Fruit fly (Drosophila melanogaster) whole organism, embryonic: ENCODE measurements around the gene Dad1.

Experiments
- CG11456 ChIP-seq: fragments of 200-800 bp; sonication (Bioruptor generic); IDR thresholded peaks from 3 replicates; pipeline ENCODE4 v1.3.6; 2022; ENCODE audit warnings: missing biosample characterization, missing genetic modification characterization
- CG12104 ChIP-seq: fragments of 200-800 bp; sonication (Bioruptor generic); optimal IDR thresholded peaks from 3 replicates; lab custom pipeline; 2016; ENCODE audit warnings: missing biosample characterization, missing genetic modification characterization
- CG13624 ChIP-seq: fragments of 200-800 bp; sonication (Bioruptor generic); optimal IDR thresholded peaks from 2 replicates; lab custom pipeline; 2016; ENCODE audit warnings: missing biosample characterization, missing genetic modification characterization
- CG14050 ChIP-seq: fragments of 200-800 bp; sonication (Bioruptor generic); IDR thresholded peaks from 3 replicates; pipeline ENCODE4 v1.3.6; 2022; ENCODE audit warnings: missing biosample characterization, missing genetic modification characterization
- CG14860 ChIP-seq: fragments of 200-800 bp; sonication (Bioruptor generic); IDR thresholded peaks from 3 replicates; pipeline ENCODE4 v1.3.6; 2022; ENCODE audit warnings: missing biosample characterization, missing genetic modification characterization; ENCODE audit not compliant: partially characterized antibody
- CG15601 ChIP-seq: fragments of 200-800 bp; sonication (Bioruptor generic); optimal IDR thresholded peaks from 3 replicates; lab custom pipeline; 2019; ENCODE audit warnings: missing biosample characterization, mild to moderate bottlenecking, missing genetic modification characterization, moderate library complexity
- CG17829 ChIP-seq: fragments of 200-800 bp; optimal IDR thresholded peaks from 2 replicates; lab custom pipeline; 2019; ENCODE audit warnings: missing biosample characterization, mild to moderate bottlenecking, missing genetic modification characterization, moderate library complexity
- CG18011 ChIP-seq: fragments of 200-800 bp; sonication (Bioruptor generic); optimal IDR thresholded peaks from 2 replicates; lab custom pipeline; 2017; ENCODE audit warnings: missing biosample characterization, missing genetic modification characterization, mild to moderate bottlenecking, moderate library complexity, missing genotype
- CG3065 ChIP-seq: fragments of 200-800 bp; sonication (Bioruptor generic); optimal IDR thresholded peaks from 2 replicates; lab custom pipeline; 2016; ENCODE audit warnings: missing biosample characterization, missing genetic modification characterization
- CG32532 ChIP-seq: fragments of 200-800 bp; sonication (Bioruptor generic); IDR thresholded peaks from 2 replicates; pipeline ENCODE4 v1.3.6; 2022; ENCODE audit warnings: missing biosample characterization, missing genetic modification characterization
- CG3995 ChIP-seq: fragments of 200-800 bp; sonication (Bioruptor generic); optimal IDR thresholded peaks from 3 replicates; lab custom pipeline; 2016; ENCODE audit warnings: missing biosample characterization, missing genetic modification characterization
- CG4730 ChIP-seq: fragments of 200-800 bp; sonication (Bioruptor generic); IDR thresholded peaks from 2 replicates; pipeline ENCODE4 v1.3.6; 2022; ENCODE audit warnings: missing biosample characterization, missing genetic modification characterization
- CG5180 ChIP-seq: fragments of 200-800 bp; sonication (Bioruptor generic); optimal IDR thresholded peaks from 3 replicates; lab custom pipeline; 2017; ENCODE audit warnings: missing biosample characterization, missing genetic modification characterization, mild to moderate bottlenecking, moderate library complexity, missing genetic modification reagents
- CG7745 ChIP-seq: fragments of 200-800 bp; sonication (Bioruptor generic); optimal IDR thresholded peaks from 2 replicates; lab custom pipeline; 2018; ENCODE audit warnings: missing biosample characterization, mild to moderate bottlenecking, missing genetic modification characterization, moderate library complexity
- CG7786 ChIP-seq: fragments of 200-800 bp; sonication (Bioruptor generic); optimal IDR thresholded peaks from 2 replicates; lab custom pipeline; 2016; ENCODE audit warnings: missing biosample characterization, missing genetic modification characterization
- CG7839 ChIP-seq: fragments of 200-800 bp; sonication (Bioruptor generic); optimal IDR thresholded peaks from 3 replicates; lab custom pipeline; 2018; ENCODE audit warnings: missing biosample characterization, mild to moderate bottlenecking, missing genetic modification characterization, moderate library complexity
- CG8281 ChIP-seq: fragments of 200-800 bp; sonication (Bioruptor generic); optimal IDR thresholded peaks from 2 replicates; lab custom pipeline; 2018; ENCODE audit warnings: missing biosample characterization, mild to moderate bottlenecking, missing genetic modification characterization, moderate library complexity
- Doc2 ChIP-seq: fragments of 200-800 bp; sonication (Bioruptor generic); IDR thresholded peaks from 2 replicates; pipeline ENCODE4 v1.3.6; 2022; ENCODE audit warnings: missing biosample characterization, missing genetic modification characterization
- Fer1 ChIP-seq: fragments of 200-800 bp; sonication (Bioruptor generic); optimal IDR thresholded peaks from 2 replicates; lab custom pipeline; 2017; ENCODE audit warnings: missing biosample characterization, mild to moderate bottlenecking, missing genetic modification characterization
- Fer2 ChIP-seq: fragments of 200-800 bp; sonication (Bioruptor generic); optimal IDR thresholded peaks from 2 replicates; lab custom pipeline; 2018; ENCODE audit warnings: missing biosample characterization, mild to moderate bottlenecking, missing genetic modification characterization, moderate library complexity
- Hmx ChIP-seq: fragments of 200-800 bp; sonication (Bioruptor generic); optimal IDR thresholded peaks from 2 replicates; lab custom pipeline; 2016; ENCODE audit warnings: missing biosample characterization, missing genetic modification characterization
- MBD-R2 ChIP-seq: fragments of 200-800 bp; sonication (Bioruptor generic); IDR thresholded peaks from 2 replicates; pipeline ENCODE4 v1.3.6; 2022; ENCODE audit warnings: missing biosample characterization, missing genetic modification characterization
- MESR4 ChIP-seq: fragments of 200-800 bp; sonication (Bioruptor generic); optimal IDR thresholded peaks from 2 replicates; lab custom pipeline; 2018; ENCODE audit warnings: missing biosample characterization, mild to moderate bottlenecking, missing genetic modification characterization, moderate library complexity
- Max ChIP-seq: fragments of 200-800 bp; sonication (Bioruptor generic); optimal IDR thresholded peaks from 2 replicates; lab custom pipeline; 2016; ENCODE audit warnings: missing biosample characterization, mild to moderate bottlenecking, missing genetic modification characterization
- Nf-YC ChIP-seq: fragments of 200-800 bp; optimal IDR thresholded peaks from 3 replicates; lab custom pipeline; 2019; ENCODE audit warnings: missing biosample characterization, mild to moderate bottlenecking, missing genetic modification characterization, moderate library complexity
- NfI ChIP-seq: fragments of 200-800 bp; sonication (Bioruptor generic); optimal IDR thresholded peaks from 3 replicates; lab custom pipeline; 2018; ENCODE audit warnings: missing biosample characterization, mild to moderate bottlenecking, missing genetic modification characterization, moderate library complexity
- Rfx ChIP-seq: fragments of 200-800 bp; sonication (Bioruptor generic); IDR thresholded peaks from 2 replicates; pipeline ENCODE4 v1.3.6; 2022; ENCODE audit warnings: missing biosample characterization, missing genetic modification characterization
- Rx ChIP-seq: fragments of 200-800 bp; sonication (Bioruptor generic); IDR thresholded peaks from 2 replicates; pipeline ENCODE4 v1.3.6; 2022; ENCODE audit warnings: missing biosample characterization, missing genetic modification characterization
- Taf1 ChIP-seq: fragments of 200-800 bp; sonication (Bioruptor generic); IDR thresholded peaks from 2 replicates; pipeline ENCODE4 v1.3.6; 2022; ENCODE audit warnings: missing biosample characterization, missing genetic modification characterization
- ci ChIP-seq: fragments of 200-800 bp; sonication (Bioruptor generic); IDR thresholded peaks from 3 replicates; pipeline ENCODE4 v1.3.6; 2022; ENCODE audit warnings: missing biosample characterization, missing genetic modification characterization
- croc ChIP-seq: fragments of 200-800 bp; sonication (Bioruptor generic); conservative IDR thresholded peaks from 3 replicates; pipeline ENCODE4 v1.3.6; 2022; ENCODE audit warnings: missing biosample characterization, missing genetic modification characterization
- da ChIP-seq: fragments of 200-800 bp; sonication (Bioruptor generic); optimal IDR thresholded peaks from 2 replicates; lab custom pipeline; 2016; ENCODE audit warnings: missing biosample characterization, missing genetic modification characterization
- fd3F ChIP-seq: fragments of 200-800 bp; sonication (Bioruptor generic); optimal IDR thresholded peaks from 2 replicates; lab custom pipeline; 2018; ENCODE audit warnings: missing biosample characterization, mild to moderate bottlenecking, missing genetic modification characterization, moderate library complexity
- grn ChIP-seq: fragments of 200-800 bp; sonication (Bioruptor generic); optimal IDR thresholded peaks from 3 replicates; lab custom pipeline; 2017; ENCODE audit warnings: missing biosample characterization, missing genetic modification characterization
- gsb ChIP-seq: fragments of 200-800 bp; sonication (Bioruptor generic); IDR thresholded peaks from 2 replicates; pipeline ENCODE4 v1.3.6; 2022; ENCODE audit warnings: missing biosample characterization, missing genetic modification characterization
- her ChIP-seq: fragments of 200-800 bp; sonication (Bioruptor generic); optimal IDR thresholded peaks from 2 replicates; lab custom pipeline; 2016; ENCODE audit warnings: missing biosample characterization, missing genetic modification characterization
- lilli ChIP-seq: fragments of 200-800 bp; sonication (Bioruptor generic); optimal IDR thresholded peaks from 3 replicates; lab custom pipeline; 2016; ENCODE audit warnings: missing biosample characterization, missing genetic modification characterization
- lmd ChIP-seq: fragments of 200-800 bp; sonication (Bioruptor generic); IDR thresholded peaks from 2 replicates; pipeline ENCODE4 v1.3.6; 2022; ENCODE audit warnings: missing biosample characterization, missing genetic modification characterization
- phol ChIP-seq: fragments of 200-800 bp; sonication (Bioruptor generic); optimal IDR thresholded peaks from 3 replicates; lab custom pipeline; 2018; ENCODE audit warnings: missing biosample characterization, mild to moderate bottlenecking, missing genetic modification characterization, moderate library complexity
- psq ChIP-seq: fragments of 200-800 bp; sonication (Bioruptor generic); optimal IDR thresholded peaks from 2 replicates; lab custom pipeline; 2017; ENCODE audit warnings: missing biosample characterization, missing genetic modification characterization
- salm ChIP-seq: fragments of 200-800 bp; sonication (Bioruptor generic); optimal IDR thresholded peaks from 2 replicates; lab custom pipeline; 2018; ENCODE audit warnings: missing biosample characterization, mild to moderate bottlenecking, missing genetic modification characterization
- sim ChIP-seq: fragments of 200-800 bp; sonication (Bioruptor generic); IDR thresholded peaks from 2 replicates; pipeline ENCODE4 v1.3.6; 2022; ENCODE audit warnings: missing biosample characterization, missing genetic modification characterization
- sisA ChIP-seq: fragments of 200-800 bp; sonication (Bioruptor generic); IDR thresholded peaks from 2 replicates; pipeline ENCODE4 v1.3.6; 2022; ENCODE audit warnings: missing biosample characterization, missing genetic modification characterization
- slou ChIP-seq: fragments of 200-800 bp; sonication (Bioruptor generic); optimal IDR thresholded peaks from 3 replicates; lab custom pipeline; 2016; ENCODE audit warnings: missing biosample characterization, missing genetic modification characterization
- sug ChIP-seq: fragments of 200-800 bp; optimal IDR thresholded peaks from 2 replicates; lab custom pipeline; 2019; ENCODE audit warnings: missing biosample characterization, mild to moderate bottlenecking, missing genetic modification characterization, moderate library complexity
- tll ChIP-seq, 2 experiments: fragments of 200-800 bp in 1 of 2; fragments of >200 bp in 1 of 2; sonication (Bioruptor generic) in 1 of 2; optimal IDR thresholded peaks; 2 replicates each; lab custom pipeline; 2017 to 2019; ENCODE audit warnings: missing biosample characterization in 2 of 2, missing genetic modification characterization in 2 of 2, mild to moderate bottlenecking in 1 of 2, moderate library complexity in 1 of 2
- tna ChIP-seq: fragments of 200-800 bp; sonication (Bioruptor generic); IDR thresholded peaks from 2 replicates; pipeline ENCODE4 v1.3.6; 2022; ENCODE audit warnings: missing biosample characterization, missing genetic modification characterization; ENCODE audit not compliant: partially characterized antibody
- vfl ChIP-seq: fragments of 200-800 bp; sonication (Bioruptor generic); optimal IDR thresholded peaks from 2 replicates; lab custom pipeline; 2016; ENCODE audit warnings: missing biosample characterization, missing genetic modification characterization

Gene Dad1

dm6 chr2L:8403286-8404270, 19.6 kb upstream of the Dad1 start, which contains the start of gene emb (continued):
- peak; percentile 38 for TF ChIP-seq her (GFP tag; lab: Kevin White, UChicago)
- no peak for TF ChIP-seq Nf-YC (tag; lab: Kevin White, UChicago)
- no peak for TF ChIP-seq gsb (GFP tag; lab: Robert Waterston, UW)
- TF ChIP-seq Max (GFP tag; lab: Kevin White, UChicago): peak; percentile 49
- TF ChIP-seq CG14860 (GFP tag; lab: Robert Waterston, UW): peak; percentile 99
- peak; percentile 50 for TF ChIP-seq CG7786
- peak; percentile 52 for TF ChIP-seq CG12104 (GFP tag; lab: Kevin White, UChicago)
- no peak for TF ChIP-seq CG8281 (tag; lab: Kevin White, UChicago)
- TF ChIP-seq CG13624 (GFP tag; lab: Kevin White, UChicago): peak; percentile 42
- no peak for TF ChIP-seq CG7839 (tag; lab: Kevin White, UChicago)
- TF ChIP-seq salm (tag; lab: Kevin White, UChicago): no peak
- peak; percentile 95 for TF ChIP-seq MESR4 (GFP tag; lab: Kevin White, UChicago)
- peak; percentile 39; the same call in 1 of the 2 replicates for TF ChIP-seq CG32532 (GFP tag; lab: Robert Waterston, UW)
- no peak for TF ChIP-seq sug (tag; lab: Kevin White, UChicago)
- TF ChIP-seq Rx: 0 out of 2 replicates have a peak, but pooled peaks have one; percentile 25
- no peak for TF ChIP-seq CG7745 (tag; lab: Kevin White, UChicago)
- 0 out of 2 replicates have a peak, but pooled peaks have one; percentile 24 for TF ChIP-seq Taf1 (GFP tag; lab: Robert Waterston, UW)
- no peak for TF ChIP-seq Fer1 (GFP tag; lab: Kevin White, UChicago)
- TF ChIP-seq grn (GFP tag; lab: Kevin White, UChicago): no peak
- TF ChIP-seq psq (GFP tag; lab: Kevin White, UChicago): peak; percentile 19
- peak; percentile 69 for TF ChIP-seq MBD-R2 (GFP tag; lab: Robert Waterston, UW)
- no peak for TF ChIP-seq sisA
- no peak for TF ChIP-seq CG3065 (GFP tag; lab: Kevin White, UChicago)
- TF ChIP-seq Fer2: no peak
- no peak for TF ChIP-seq Doc2 (GFP tag; lab: Robert Waterston, UW)
- no peak for TF ChIP-seq sim (GFP tag; lab: Robert Waterston, UW)
- TF ChIP-seq CG4730 (GFP tag; lab: Robert Waterston, UW): no peak
- TF ChIP-seq CG5180 (GFP tag; lab: Kevin White, UChicago): peak; percentile 94
- TF ChIP-seq CG14050 (GFP tag; lab: Robert Waterston, UW): no peak
- TF ChIP-seq fd3F: no peak
- peak; percentile 67 for TF ChIP-seq lilli (GFP tag; lab: Kevin White, UChicago)
- peak; percentile 47 for TF ChIP-seq CG3995
- no peak for TF ChIP-seq CG18011 (GFP tag; lab: Kevin White, UChicago)
- 0 out of 3 replicates have a peak, but pooled peaks have one; percentile 15 for TF ChIP-seq ci (GFP tag; lab: Robert Waterston, UW)
- peak; percentile 26; the same call in 2 of the 3 replicates for TF ChIP-seq CG11456
- TF ChIP-seq phol (tag; lab: Kevin White, UChicago): peak; percentile 68
- peak; percentile 2 for TF ChIP-seq slou (GFP tag; lab: Kevin White, UChicago)
- peak; percentile 47 for TF ChIP-seq CG15601 (tag; lab: Kevin White, UChicago)
- TF ChIP-seq lmd (GFP tag; lab: Robert Waterston, UW): peak; percentile 21; the same call in 1 of the 2 replicates
- peak; percentile 69 for TF ChIP-seq Rfx (GFP tag; lab: Robert Waterston, UW)
- peak in 1 of 2 experiments; percentile 1 for TF ChIP-seq tll (GFP tag; optimal IDR thresholded peaks at IDR 0.05; lab: Kevin White, UChicago)
- TF ChIP-seq vfl (GFP tag; lab: Kevin White, UChicago): peak; percentile 34
- no peak for TF ChIP-seq croc
- TF ChIP-seq CG17829: peak; percentile 71
- no peak for TF ChIP-seq da (GFP tag; lab: Kevin White, UChicago)
- TF ChIP-seq Hmx: no peak
- peak; percentile 37 for TF ChIP-seq NfI (GFP tag; lab: Kevin White, UChicago)
- peak; percentile 99 for TF ChIP-seq tna
